Fruit fly (Drosophila melanogaster) whole organism: ENCODE results near the gene CG14926.

Source experiments
- CG8478 ChIP-seq: fragments of >200 bp; optimal IDR thresholded peaks from 2 replicates; lab custom pipeline; 2018; ENCODE audit warnings: inconsistent platforms
- Dll ChIP-seq: fragments of >200 bp; optimal IDR thresholded peaks from 2 replicates; lab custom pipeline; 2017
- EcR ChIP-seq, 2 experiments: fragments of >200 bp; optimal IDR thresholded peaks; 2 replicates each; lab custom pipeline; 2017; ENCODE audit warnings: missing biosample characterization in 2 of 2, missing genetic modification characterization in 2 of 2, missing genetic modification reagents in 2 of 2
- pan ChIP-seq: fragments of >200 bp; optimal IDR thresholded peaks from 2 replicates; lab custom pipeline; 2017
- psq ChIP-seq: fragments of >200 bp; optimal IDR thresholded peaks from 2 replicates; lab custom pipeline; 2017
- usp ChIP-seq: fragments of >200 bp; optimal IDR thresholded peaks from 2 replicates; lab custom pipeline; 2017; ENCODE audit warnings: missing biosample characterization, missing genetic modification characterization, mixed read lengths

CG14926 gene

DNA sequence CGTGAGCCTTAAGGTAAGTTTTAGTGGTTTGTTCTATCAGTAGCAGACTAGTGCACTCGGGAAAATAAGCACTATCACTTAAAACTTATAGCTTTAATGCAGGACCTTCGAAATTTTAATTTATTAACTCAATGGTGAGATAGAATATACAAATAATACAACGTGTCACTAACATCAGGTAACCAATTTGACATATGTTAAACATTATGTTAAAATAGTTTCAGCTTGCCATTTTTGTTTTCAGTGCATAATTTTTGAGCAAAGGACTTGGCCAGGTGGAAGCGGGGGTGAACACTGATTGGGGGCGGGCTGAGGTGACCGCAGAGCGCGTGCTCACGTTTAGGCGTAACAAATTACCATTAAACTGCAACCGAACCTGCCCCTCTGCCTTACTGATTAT is 40.6 kb downstream of the CG14926 start:
- no peak for TF ChIP-seq CG8478 (lab: Kevin White, UChicago)

DNA sequence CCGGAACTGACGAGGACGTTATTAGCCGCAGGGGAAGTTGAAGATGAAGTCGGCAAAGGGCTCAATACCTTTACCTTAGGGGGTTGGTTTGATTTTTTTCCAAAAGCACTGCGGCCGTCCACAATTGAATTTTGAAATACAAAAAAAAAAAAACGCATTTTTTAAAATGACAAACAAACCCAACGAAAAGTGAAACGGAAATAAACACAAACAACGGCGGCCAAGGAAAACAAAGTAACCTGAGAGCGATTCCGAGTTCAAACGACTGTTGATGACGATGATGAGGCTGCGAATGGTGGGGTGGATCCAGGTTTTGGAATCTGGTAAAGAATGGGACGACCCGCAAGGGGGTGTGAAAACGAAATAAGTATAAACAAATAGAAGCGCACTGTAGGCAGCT is 46.6 kb downstream of the CG14926 start:
- TF ChIP-seq EcR (GFP tag; optimal IDR thresholded peaks at IDR 0.05; lab: Kevin White, UChicago) = no peak
- no peak for TF ChIP-seq usp (GFP tag; lab: Kevin White, UChicago)

- no peak for TF ChIP-seq psq (lab: Kevin White, UChicago)
- TF ChIP-seq CG8478 (lab: Kevin White, UChicago) = no peak
- no peak for TF ChIP-seq EcR (GFP tag; optimal IDR thresholded peaks at IDR 0.05; lab: Kevin White, UChicago)
- no peak for TF ChIP-seq usp (GFP tag; lab: Kevin White, UChicago)
- no peak for TF ChIP-seq pan (lab: Kevin White, UChicago)
- TF ChIP-seq Dll (lab: Kevin White, UChicago) = no peak
Observed at dm6 chr2L:11295762-11296161, 47.4 kb downstream of the CG14926 start.
